Fruit fly (Drosophila melanogaster) whole organism, prepupa: ENCODE data around the gene LManV.

Experiments used
- CG10669 ChIP-seq: fragments of 200-800 bp; sonication (Bioruptor generic); optimal IDR thresholded peaks from 3 replicates; lab custom pipeline; 2018; ENCODE audit warnings: missing biosample characterization, mild to moderate bottlenecking, missing genetic modification characterization, moderate library complexity
- CG11294 ChIP-seq: fragments of 200-800 bp; sonication (Bioruptor generic); IDR thresholded peaks from 2 replicates; pipeline ENCODE4 v1.3.6; 2022; ENCODE audit warnings: missing biosample characterization, missing genetic modification characterization
- CG11762 ChIP-seq: fragments of 200-800 bp; sonication (Bioruptor generic); optimal IDR thresholded peaks from 3 replicates; lab custom pipeline; 2016; ENCODE audit warnings: missing biosample characterization, missing genetic modification characterization; ENCODE audit not compliant: insufficient read depth
- CG11902 ChIP-seq: fragments of 200-800 bp; sonication (Bioruptor generic); optimal IDR thresholded peaks from 3 replicates; lab custom pipeline; 2016; ENCODE audit warnings: missing biosample characterization, missing genetic modification characterization
- CG15336 ChIP-seq: fragments of 200-800 bp; sonication (Bioruptor generic); IDR thresholded peaks from 2 replicates; pipeline ENCODE4 v1.3.6; 2022; ENCODE audit warnings: missing biosample characterization, missing genetic modification characterization
- CG31627 ChIP-seq: fragments of 200-800 bp; sonication (Bioruptor generic); optimal IDR thresholded peaks from 3 replicates; lab custom pipeline; 2016; ENCODE audit warnings: missing biosample characterization, missing genetic modification characterization
- CG34406 ChIP-seq: fragments of 200-800 bp; sonication (Bioruptor generic); optimal IDR thresholded peaks from 3 replicates; lab custom pipeline; 2016; ENCODE audit warnings: missing biosample characterization, missing genetic modification characterization
- CG3919 ChIP-seq: fragments of 200-800 bp; sonication (Bioruptor generic); optimal IDR thresholded peaks from 3 replicates; lab custom pipeline; 2016; ENCODE audit warnings: missing biosample characterization, missing genetic modification characterization
- CG4318 ChIP-seq: fragments of 200-800 bp; sonication (Bioruptor generic); optimal IDR thresholded peaks from 3 replicates; lab custom pipeline; 2017; ENCODE audit warnings: missing biosample characterization, mild to moderate bottlenecking, missing genetic modification characterization
- CG6163 ChIP-seq: fragments of 200-800 bp; sonication (Bioruptor generic); IDR thresholded peaks from 3 replicates; pipeline ENCODE4 v1.3.6; 2022; ENCODE audit warnings: missing biosample characterization, missing genetic modification characterization
- CG6276 ChIP-seq: fragments of 200-800 bp; sonication (Bioruptor generic); optimal IDR thresholded peaks from 2 replicates; lab custom pipeline; 2017; ENCODE audit warnings: missing biosample characterization, mild to moderate bottlenecking, missing genetic modification characterization
- CG6792 ChIP-seq: fragments of 200-800 bp; sonication (Bioruptor generic); optimal IDR thresholded peaks from 3 replicates; lab custom pipeline; 2016; ENCODE audit warnings: missing biosample characterization, missing genetic modification characterization
- CG6808 ChIP-seq: fragments of 200-800 bp; sonication (Bioruptor generic); optimal IDR thresholded peaks from 3 replicates; lab custom pipeline; 2017; ENCODE audit warnings: missing biosample characterization, missing genetic modification characterization, mild to moderate bottlenecking, moderate library complexity, missing genetic modification reagents
- CG6854 ChIP-seq: fragments of 200-800 bp; sonication (Bioruptor generic); optimal IDR thresholded peaks from 2 replicates; lab custom pipeline; 2017; ENCODE audit warnings: missing biosample characterization, mild to moderate bottlenecking, missing genetic modification characterization
- CG8119 ChIP-seq: fragments of 200-800 bp; sonication (Bioruptor generic); IDR thresholded peaks from 3 replicates; pipeline ENCODE4 v1.3.6; 2022; ENCODE audit warnings: missing biosample characterization, missing genetic modification characterization
- CG8632 ChIP-seq: fragments of 200-800 bp; sonication (Bioruptor generic); optimal IDR thresholded peaks from 3 replicates; lab custom pipeline; 2016; ENCODE audit warnings: missing biosample characterization, missing genetic modification characterization
- Eip75B ChIP-seq: fragments of 200-800 bp; sonication (Bioruptor generic); optimal IDR thresholded peaks from 3 replicates; lab custom pipeline; 2016; ENCODE audit warnings: missing biosample characterization, missing genetic modification characterization
- Ets96B ChIP-seq: fragments of 200-800 bp; optimal IDR thresholded peaks from 2 replicates; lab custom pipeline; 2019; ENCODE audit warnings: missing biosample characterization, mild to moderate bottlenecking, missing genetic modification characterization, moderate library complexity
- Hr38 ChIP-seq: sonication (Bioruptor generic); optimal IDR thresholded peaks from 2 replicates; lab custom pipeline; 2016; ENCODE audit warnings: missing biosample characterization, missing genetic modification characterization
- Hr39 ChIP-seq: fragments of 200-800 bp; sonication (Bioruptor generic); optimal IDR thresholded peaks from 2 replicates; lab custom pipeline; 2016; ENCODE audit warnings: missing biosample characterization, missing genetic modification characterization
- Met ChIP-seq: fragments of 200-800 bp; sonication (Bioruptor generic); optimal IDR thresholded peaks from 3 replicates; lab custom pipeline; 2016; ENCODE audit warnings: missing biosample characterization, missing genetic modification characterization
- Smox ChIP-seq: fragments of 200-800 bp; sonication (Bioruptor generic); optimal IDR thresholded peaks from 3 replicates; lab custom pipeline; 2016; ENCODE audit warnings: missing biosample characterization, missing genetic modification characterization
- Sox14 ChIP-seq: fragments of 200-800 bp; sonication (Bioruptor generic); optimal IDR thresholded peaks from 3 replicates; lab custom pipeline; 2016; ENCODE audit warnings: missing biosample characterization, missing genetic modification characterization
- achi ChIP-seq: fragments of 200-800 bp; sonication (Bioruptor generic); optimal IDR thresholded peaks from 3 replicates; lab custom pipeline; 2016; ENCODE audit warnings: missing biosample characterization, missing genetic modification characterization
- acj6 ChIP-seq: fragments of 200-800 bp; sonication (Bioruptor generic); optimal IDR thresholded peaks from 3 replicates; lab custom pipeline; 2016; ENCODE audit warnings: missing biosample characterization, missing genetic modification characterization
- cyc ChIP-seq: fragments of 200-800 bp; sonication (Bioruptor generic); optimal IDR thresholded peaks from 3 replicates; lab custom pipeline; 2016; ENCODE audit warnings: missing biosample characterization, missing genetic modification characterization
- dac ChIP-seq: fragments of 200-800 bp; sonication (Bioruptor generic); optimal IDR thresholded peaks from 2 replicates; lab custom pipeline; 2017; ENCODE audit warnings: missing biosample characterization, mild to moderate bottlenecking, missing genetic modification characterization
- eg ChIP-seq: fragments of 200-800 bp; sonication (Bioruptor generic); IDR thresholded peaks from 3 replicates; pipeline ENCODE4 v1.3.6; 2022; ENCODE audit warnings: missing biosample characterization, missing genetic modification characterization
- esn ChIP-seq: fragments of 200-800 bp; sonication (Bioruptor generic); optimal IDR thresholded peaks from 2 replicates; lab custom pipeline; 2016; ENCODE audit warnings: missing biosample characterization, mild to moderate bottlenecking, missing genetic modification characterization, moderate library complexity
- fd59A ChIP-seq: fragments of 200-800 bp; sonication (Bioruptor generic); optimal IDR thresholded peaks from 2 replicates; lab custom pipeline; 2017; ENCODE audit warnings: missing biosample characterization, mild to moderate bottlenecking, missing genetic modification characterization, missing genetic modification reagents
- fkh ChIP-seq: fragments of 200-800 bp; sonication (Bioruptor generic); optimal IDR thresholded peaks from 3 replicates; lab custom pipeline; 2017; ENCODE audit warnings: missing biosample characterization, mild to moderate bottlenecking, missing genetic modification characterization, moderate library complexity
- lz ChIP-seq: fragments of 200-800 bp; sonication (Bioruptor generic); optimal IDR thresholded peaks from 3 replicates; lab custom pipeline; 2016; ENCODE audit warnings: missing biosample characterization, missing genetic modification characterization
- net ChIP-seq: fragments of 200-800 bp; sonication (Bioruptor generic); optimal IDR thresholded peaks from 3 replicates; lab custom pipeline; 2016; ENCODE audit warnings: missing biosample characterization, missing genetic modification characterization
- pdm3 ChIP-seq: fragments of 200-800 bp; sonication (Bioruptor generic); optimal IDR thresholded peaks from 3 replicates; lab custom pipeline; 2016; ENCODE audit warnings: missing biosample characterization, missing genetic modification characterization
- spab ChIP-seq: fragments of 200-800 bp; sonication (Bioruptor generic); optimal IDR thresholded peaks from 2 replicates; lab custom pipeline; 2017; ENCODE audit warnings: missing biosample characterization, mild to moderate bottlenecking, missing genetic modification characterization, missing genetic modification reagents
- ss ChIP-seq, 2 experiments: fragments of 200-800 bp; sonication (Bioruptor generic); optimal IDR thresholded peaks; 2 replicates in 1 of 2; 3 replicates in 1 of 2; lab custom pipeline; 2017 to 2018; ENCODE audit warnings: mild to moderate bottlenecking in 2 of 2, missing biosample characterization in 2 of 2, missing genetic modification characterization in 2 of 2, moderate library complexity in 1 of 2
- topi ChIP-seq: fragments of 200-800 bp; sonication (Bioruptor generic); optimal IDR thresholded peaks from 3 replicates; lab custom pipeline; 2016; ENCODE audit warnings: missing biosample characterization, missing genetic modification characterization
- vri ChIP-seq: fragments of 200-800 bp; sonication (Bioruptor generic); optimal IDR thresholded peaks from 3 replicates; lab custom pipeline; 2016; ENCODE audit warnings: missing biosample characterization, mild to moderate bottlenecking, missing genetic modification characterization

Gene LManV

dm6 chr2L:8809812-8810211, 33.7 kb upstream of the LManV start:
- TF ChIP-seq vri (no peak), CG4318 (GFP tag; lab: Kevin White, UChicago) (no peak), Met (GFP tag; lab: Kevin White, UChicago) (no peak), CG10669 (GFP tag; lab: Kevin White, UChicago) (no peak), fkh (GFP tag; lab: Kevin White, UChicago) (no peak), CG15336 (GFP tag; lab: Robert Waterston, UW) (no peak)

dm6 chr2L:8804128-8804527, 28.1 kb upstream of the LManV start:
- TF ChIP-seq CG11902 (no peak), achi (GFP tag; lab: Kevin White, UChicago) (no peak), lz (no peak), CG11294 (GFP tag; lab: Robert Waterston, UW) (no peak), CG11762 (GFP tag; lab: Kevin White, UChicago) (no peak), esn (GFP tag; lab: Kevin White, UChicago) (no peak), CG6276 (no peak), Sox14 (GFP tag; lab: Kevin White, UChicago) (no peak), CG3919 (GFP tag; lab: Kevin White, UChicago) (no peak), CG6808 (GFP tag; lab: Kevin White, UChicago) (no peak), fd59A (GFP tag; lab: Kevin White, UChicago) (no peak), acj6 (GFP tag; lab: Kevin White, UChicago) (no peak), CG6792 (GFP tag; lab: Kevin White, UChicago) (no peak), CG34406 (no peak), CG6163 (no peak), CG8632 (GFP tag; lab: Kevin White, UChicago) (no peak)
- TF ChIP-seq, all 60 proteins: peak for 0

dm6 chr2L:8799009-8799408, 22.9 kb upstream of the LManV start:
- no peak for TF ChIP-seq cyc (GFP tag; lab: Kevin White, UChicago)
- TF ChIP-seq Smox, result no peak
- TF ChIP-seq Eip75B (GFP tag; lab: Kevin White, UChicago), result no peak
- no peak for TF ChIP-seq Ets96B (tag; lab: Kevin White, UChicago)
- no peak for TF ChIP-seq CG6854 (GFP tag; lab: Kevin White, UChicago)
- no peak for TF ChIP-seq CG3919 (GFP tag; lab: Kevin White, UChicago)
- TF ChIP-seq CG8119, result no peak
- no peak for TF ChIP-seq Hr38
- TF ChIP-seq ss (GFP tag; optimal IDR thresholded peaks at IDR 0.05; lab: Kevin White, UChicago), result no peak
- TF ChIP-seq CG4318 (GFP tag; lab: Kevin White, UChicago), result no peak
- no peak for TF ChIP-seq Sox14 (GFP tag; lab: Kevin White, UChicago)
- no peak for TF ChIP-seq fd59A (GFP tag; lab: Kevin White, UChicago)
- no peak for TF ChIP-seq CG6163

- TF ChIP-seq Hr38, result no peak
- TF ChIP-seq Met (GFP tag; lab: Kevin White, UChicago), result no peak
- no peak for TF ChIP-seq Hr39
- TF ChIP-seq pdm3, result no peak
- TF ChIP-seq eg (GFP tag; lab: Robert Waterston, UW), result no peak
- no peak for TF ChIP-seq topi (GFP tag; lab: Kevin White, UChicago)
- no peak for TF ChIP-seq CG3919 (GFP tag; lab: Kevin White, UChicago)
Observed at dm6 chr2L:8794151-8794550, 18.1 kb upstream of the LManV start.

- no peak for TF ChIP-seq CG10669 (GFP tag; lab: Kevin White, UChicago)
- TF ChIP-seq net (GFP tag; lab: Kevin White, UChicago), result no peak
- TF ChIP-seq spab (GFP tag; lab: Kevin White, UChicago), result no peak
- TF ChIP-seq CG8632 (GFP tag; lab: Kevin White, UChicago), result no peak
- TF ChIP-seq CG31627 (GFP tag; lab: Kevin White, UChicago), result no peak
- no peak for TF ChIP-seq dac
Observed at dm6 chr2L:8791703-8792102, 15.6 kb upstream of the LManV start.
